Worm (Caenorhabditis elegans) whole organism, young adult: ENCODE data around the gene nprl-2.

Experiments
- F39B2.1 ChIP-seq: fragments of 200-800 bp; sonication (Bioruptor generic); IDR thresholded peaks from 2 replicates; pipeline ENCODE4 v1.3.6; 2022; ENCODE audit warnings: missing genetic modification reagents, missing genetic modification characterization, missing compliant biosample characterization
- K12H6.12 ChIP-seq: fragments of 200-800 bp; sonication (Bioruptor generic); optimal IDR thresholded peaks from 2 replicates; lab custom pipeline; 2018; ENCODE audit warnings: mild to moderate bottlenecking, missing genetic modification characterization, missing compliant biosample characterization
- attf-5 ChIP-seq: fragments of 200-800 bp; sonication (Bioruptor generic); optimal IDR thresholded peaks from 2 replicates; lab custom pipeline; 2018; ENCODE audit warnings: mild to moderate bottlenecking, missing genetic modification characterization, missing compliant biosample characterization
- egrh-3 ChIP-seq: fragments of 200-800 bp; sonication (Bioruptor generic); IDR thresholded peaks from 2 replicates; pipeline ENCODE4 v1.3.6; 2022; ENCODE audit warnings: missing genetic modification reagents, missing genetic modification characterization, missing compliant biosample characterization
- ets-4 ChIP-seq: fragments of 200-800 bp; sonication (Bioruptor generic); optimal IDR thresholded peaks from 2 replicates; lab custom pipeline; 2018; ENCODE audit warnings: mild to moderate bottlenecking, missing genetic modification characterization, missing compliant biosample characterization
- mel-28 ChIP-seq: sonication (generic microtip); optimal IDR thresholded peaks from 2 replicates; lab custom pipeline; 2016; ENCODE audit warnings: borderline replicate concordance, mild to moderate bottlenecking, missing genetic modification characterization, missing compliant biosample characterization
- nfya-1 ChIP-seq: sonication (generic microtip); optimal IDR thresholded peaks from 2 replicates; lab custom pipeline; 2017; ENCODE audit warnings: antibody characterized with exemption, missing compliant biosample characterization, missing genetic modification characterization, borderline replicate concordance; ENCODE audit not compliant: insufficient read depth
- nhr-179 ChIP-seq: sonication (generic microtip); optimal IDR thresholded peaks from 2 replicates; lab custom pipeline; 2016; ENCODE audit warnings: mild to moderate bottlenecking, missing genetic modification characterization, missing compliant biosample characterization
- ztf-22 ChIP-seq: fragments of 200-800 bp; sonication (Bioruptor generic); optimal IDR thresholded peaks from 2 replicates; lab custom pipeline; 2018; ENCODE audit warnings: mild to moderate bottlenecking, missing genetic modification characterization, moderate library complexity, missing compliant biosample characterization

DNA sequence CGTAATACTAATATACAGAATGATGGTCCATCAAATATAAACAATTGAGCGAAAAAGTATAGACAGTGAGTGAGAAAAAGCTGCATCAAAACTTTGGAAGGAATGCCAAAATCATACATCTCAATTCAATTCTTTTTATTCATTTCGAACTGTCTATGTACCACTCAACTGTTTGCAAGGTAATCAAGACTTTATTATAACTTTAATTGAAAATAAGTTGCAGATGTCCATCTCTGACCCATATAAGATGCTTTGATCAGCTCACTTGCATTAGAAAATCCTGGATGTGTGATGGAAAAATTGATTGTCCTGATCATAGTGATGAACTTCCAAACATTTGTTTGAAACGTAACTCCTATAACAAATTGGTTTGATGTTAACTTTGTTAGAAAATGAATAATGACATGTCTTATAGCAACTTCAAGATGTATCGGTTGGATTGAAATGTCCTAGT is 11.0 kb downstream of the nprl-2 start, which contains the start of gene F32E10.8:
- TF ChIP-seq nhr-179 (tag; lab: Kevin White, UChicago), result no peak
- TF ChIP-seq egrh-3 (GFP tag; lab: Robert Waterston, UW), result no peak
- no peak for TF ChIP-seq K12H6.12 (tag; lab: Kevin White, UChicago)
- no peak for TF ChIP-seq ztf-22 (GFP tag; lab: Kevin White, UChicago)
- TF ChIP-seq F39B2.1 (GFP tag; lab: Robert Waterston, UW), result no peak
- no peak for TF ChIP-seq attf-5 (GFP tag; lab: Kevin White, UChicago)
- TF ChIP-seq ets-4, result no peak
- no peak for TF ChIP-seq nfya-1 (tag; lab: Kevin White, UChicago)
- no peak for TF ChIP-seq mel-28 (tag; lab: Kevin White, UChicago)
